Fruit fly (Drosophila melanogaster) whole organism, embryonic: Measurements from ENCODE around the gene Ccz1.

Source experiments
- Abd-B ChIP-seq: fragments of 200-800 bp; sonication (Bioruptor generic); optimal IDR thresholded peaks from 2 replicates; lab custom pipeline; 2018; ENCODE audit warnings: missing biosample characterization, mild to moderate bottlenecking, missing genetic modification characterization, moderate library complexity
- Adf1 ChIP-seq: fragments of 200-800 bp; sonication (Bioruptor generic); IDR thresholded peaks from 2 replicates; pipeline ENCODE4 v1.3.6; 2022; ENCODE audit warnings: missing biosample characterization, missing genetic modification characterization
- Atf6 ChIP-seq: fragments of 200-800 bp; sonication (Bioruptor generic); IDR thresholded peaks from 2 replicates; pipeline ENCODE4 v1.3.6; 2022; ENCODE audit warnings: missing biosample characterization, missing genetic modification characterization
- Awh ChIP-seq: fragments of 200-800 bp; sonication (Bioruptor generic); IDR thresholded peaks from 2 replicates; pipeline ENCODE4, ENCODE4 v1.3.6; 2022; ENCODE audit warnings: missing biosample characterization, missing genetic modification characterization
- BtbVII ChIP-seq: fragments of 200-800 bp; sonication (Bioruptor generic); optimal IDR thresholded peaks from 3 replicates; lab custom pipeline; 2017; ENCODE audit warnings: missing biosample characterization, mild to moderate bottlenecking, missing genetic modification characterization
- CG10267 ChIP-seq: fragments of 200-800 bp; sonication (Bioruptor generic); optimal IDR thresholded peaks from 2 replicates; lab custom pipeline; 2018; ENCODE audit warnings: missing biosample characterization, mild to moderate bottlenecking, missing genetic modification characterization, moderate library complexity
- CG12942 ChIP-seq: fragments of 200-800 bp; sonication (Bioruptor generic); optimal IDR thresholded peaks from 3 replicates; lab custom pipeline; 2016; ENCODE audit warnings: missing biosample characterization, missing genetic modification characterization
- CG13123 ChIP-seq: fragments of 200-800 bp; sonication (Bioruptor generic); optimal IDR thresholded peaks from 2 replicates; lab custom pipeline; 2016; ENCODE audit warnings: missing biosample characterization, missing genetic modification characterization
- CG13624 ChIP-seq: fragments of 200-800 bp; sonication (Bioruptor generic); optimal IDR thresholded peaks from 2 replicates; lab custom pipeline; 2016; ENCODE audit warnings: missing biosample characterization, missing genetic modification characterization
- CG14441 ChIP-seq: fragments of 200-800 bp; sonication (Bioruptor generic); IDR thresholded peaks from 2 replicates; pipeline ENCODE4 v1.3.6; 2022; ENCODE audit warnings: missing biosample characterization, missing genetic modification characterization
- CG14667 ChIP-seq: fragments of 200-800 bp; sonication (Bioruptor generic); IDR thresholded peaks from 2 replicates; pipeline ENCODE4 v1.3.6; 2022; ENCODE audit warnings: missing biosample characterization, missing genetic modification characterization
- CG15011 ChIP-seq: fragments of 200-800 bp; sonication (Bioruptor generic); optimal IDR thresholded peaks from 3 replicates; lab custom pipeline; 2018; ENCODE audit warnings: missing biosample characterization, mild to moderate bottlenecking, missing genetic modification characterization
- CG15073 ChIP-seq: fragments of 200-800 bp; sonication (Bioruptor generic); optimal IDR thresholded peaks from 2 replicates; lab custom pipeline; 2016; ENCODE audit warnings: missing biosample characterization, missing genetic modification characterization
- CG16813 ChIP-seq: fragments of 200-800 bp; sonication (Bioruptor generic); IDR thresholded peaks from 3 replicates; pipeline ENCODE4 v1.3.6; 2022; ENCODE audit warnings: missing biosample characterization, missing genetic modification characterization; ENCODE audit not compliant: partially characterized antibody
- CG18476 ChIP-seq: fragments of 200-800 bp; sonication (Bioruptor generic); optimal IDR thresholded peaks from 2 replicates; lab custom pipeline; 2016; ENCODE audit warnings: missing biosample characterization, mild to moderate bottlenecking, missing genetic modification characterization
- CG2889 ChIP-seq: fragments of 200-800 bp; sonication (Bioruptor generic); IDR thresholded peaks from 3 replicates; pipeline ENCODE4 v1.3.6; 2022; ENCODE audit warnings: missing biosample characterization, missing genetic modification characterization
- CG31224 ChIP-seq: fragments of 200-800 bp; sonication (Bioruptor generic); IDR thresholded peaks from 2 replicates; pipeline ENCODE4 v1.3.6; 2022; ENCODE audit warnings: missing biosample characterization, missing genetic modification characterization
- CG32532 ChIP-seq: fragments of 200-800 bp; sonication (Bioruptor generic); IDR thresholded peaks from 2 replicates; pipeline ENCODE4 v1.3.6; 2022; ENCODE audit warnings: missing biosample characterization, missing genetic modification characterization
- CG33557 ChIP-seq: fragments of 200-800 bp; sonication (Bioruptor generic); optimal IDR thresholded peaks from 2 replicates; lab custom pipeline; 2019; ENCODE audit warnings: missing biosample characterization, mild to moderate bottlenecking, missing genetic modification characterization, moderate library complexity
- CG34224 ChIP-seq: fragments of 200-800 bp; sonication (Bioruptor generic); IDR thresholded peaks from 3 replicates; pipeline ENCODE4 v1.3.6; 2022; ENCODE audit warnings: missing biosample characterization, missing genetic modification characterization; ENCODE audit not compliant: partially characterized antibody
- CG42726 ChIP-seq: fragments of 200-800 bp; sonication (Bioruptor generic); IDR thresholded peaks from 2 replicates; pipeline ENCODE4 v1.3.6; 2022; ENCODE audit warnings: missing biosample characterization, missing genetic modification characterization; ENCODE audit not compliant: partially characterized antibody
- CG4282 ChIP-seq: fragments of 200-800 bp; sonication (Bioruptor generic); optimal IDR thresholded peaks from 2 replicates; lab custom pipeline; 2016; ENCODE audit warnings: missing biosample characterization, missing genetic modification characterization
- CG4328 ChIP-seq: fragments of 200-800 bp; sonication (Bioruptor generic); optimal IDR thresholded peaks from 3 replicates; lab custom pipeline; 2017; ENCODE audit warnings: missing biosample characterization, missing genetic modification reagents, missing genetic modification characterization
- CG4360 ChIP-seq: fragments of 200-800 bp; sonication (Bioruptor generic); IDR thresholded peaks from 2 replicates; pipeline ENCODE4 v1.3.6; 2022; ENCODE audit warnings: missing biosample characterization, missing genetic modification characterization
- CG4404 ChIP-seq: fragments of 200-800 bp; sonication (Bioruptor generic); IDR thresholded peaks from 2 replicates; pipeline ENCODE4 v1.3.6; 2022; ENCODE audit warnings: missing biosample characterization, missing genetic modification characterization
- CTCF ChIP-seq: fragments of 200-800 bp; sonication (Bioruptor generic); optimal IDR thresholded peaks from 2 replicates; lab custom pipeline; 2017; ENCODE audit warnings: missing biosample characterization, mild to moderate bottlenecking, missing genetic modification characterization, moderate library complexity
- D ChIP-seq, 2 experiments: fragments of 200-800 bp in 1 of 2; fragments of >200 bp in 1 of 2; sonication (Bioruptor generic) in 1 of 2; optimal IDR thresholded peaks; 2 replicates in 1 of 2; 3 replicates in 1 of 2; lab custom pipeline; 2017; ENCODE audit warnings: mild to moderate bottlenecking in 1 of 2, missing biosample characterization in 1 of 2, missing genetic modification characterization in 1 of 2, missing genetic modification reagents in 1 of 2
- D19A ChIP-seq: fragments of 200-800 bp; optimal IDR thresholded peaks from 3 replicates; lab custom pipeline; 2019; ENCODE audit warnings: missing biosample characterization, mild to moderate bottlenecking, missing genetic modification characterization, moderate library complexity
- GATAe ChIP-seq: fragments of 200-800 bp; sonication (Bioruptor generic); conservative IDR thresholded peaks from 2 replicates; pipeline ENCODE4 v1.3.6; 2022; ENCODE audit warnings: missing biosample characterization, missing genetic modification characterization
- HmgD ChIP-seq: fragments of 200-800 bp; sonication (Bioruptor generic); optimal IDR thresholded peaks from 3 replicates; lab custom pipeline; 2016; ENCODE audit warnings: missing biosample characterization, missing genetic modification characterization
- Opbp ChIP-seq: fragments of 200-800 bp; sonication (Bioruptor generic); IDR thresholded peaks from 3 replicates; pipeline ENCODE4 v1.3.6; 2022; ENCODE audit warnings: missing biosample characterization, missing genetic modification characterization; ENCODE audit not compliant: partially characterized antibody
- Optix ChIP-seq: fragments of 200-800 bp; sonication (Bioruptor generic); IDR thresholded peaks from 3 replicates; pipeline ENCODE4 v1.3.6; 2022; ENCODE audit warnings: missing biosample characterization, missing genetic modification characterization
- Side ChIP-seq: fragments of 200-800 bp; sonication (Bioruptor generic); optimal IDR thresholded peaks from 2 replicates; lab custom pipeline; 2016; ENCODE audit warnings: missing biosample characterization, missing genetic modification characterization
- ase ChIP-seq: fragments of 200-800 bp; sonication (Bioruptor generic); IDR thresholded peaks from 3 replicates; pipeline ENCODE4 v1.3.6; 2022; ENCODE audit warnings: missing biosample characterization, missing genetic modification characterization
- btn ChIP-seq: fragments of 200-800 bp; sonication (Bioruptor generic); optimal IDR thresholded peaks from 2 replicates; lab custom pipeline; 2016; ENCODE audit warnings: missing biosample characterization, missing genetic modification characterization
- caup ChIP-seq: fragments of 200-800 bp; sonication (Bioruptor generic); optimal IDR thresholded peaks from 3 replicates; lab custom pipeline; 2017; ENCODE audit warnings: missing biosample characterization, mild to moderate bottlenecking, missing genetic modification characterization, moderate library complexity; ENCODE audit not compliant: severe bottlenecking
- corto ChIP-seq: fragments of 200-800 bp; sonication (Bioruptor generic); optimal IDR thresholded peaks from 2 replicates; lab custom pipeline; 2016; ENCODE audit warnings: missing biosample characterization, mild to moderate bottlenecking, missing genetic modification characterization, moderate library complexity
- croc ChIP-seq: fragments of 200-800 bp; sonication (Bioruptor generic); conservative IDR thresholded peaks from 3 replicates; pipeline ENCODE4 v1.3.6; 2022; ENCODE audit warnings: missing biosample characterization, missing genetic modification characterization
- crol ChIP-seq: fragments of 200-800 bp; sonication (Bioruptor generic); IDR thresholded peaks from 2 replicates; pipeline ENCODE4 v1.3.6; 2022; ENCODE audit warnings: missing biosample characterization, missing genetic modification characterization
- cwo ChIP-seq: fragments of 200-800 bp; sonication (Bioruptor generic); optimal IDR thresholded peaks from 3 replicates; lab custom pipeline; 2017; ENCODE audit warnings: missing biosample characterization, missing genetic modification characterization, mild to moderate bottlenecking, moderate library complexity, missing genetic modification reagents
- dan ChIP-seq: fragments of 200-800 bp; sonication (Bioruptor generic); IDR thresholded peaks from 2 replicates; pipeline ENCODE4 v1.3.6; 2022; ENCODE audit warnings: missing biosample characterization, missing genetic modification characterization
- danr ChIP-seq: fragments of 200-800 bp; sonication (Bioruptor generic); IDR thresholded peaks from 2 replicates; pipeline ENCODE4 v1.3.6; 2022; ENCODE audit warnings: missing biosample characterization, missing genetic modification characterization
- emc ChIP-seq: fragments of 200-800 bp; sonication (Bioruptor generic); optimal IDR thresholded peaks from 2 replicates; lab custom pipeline; 2016; ENCODE audit warnings: missing biosample characterization, missing genetic modification characterization
- exex ChIP-seq: fragments of 200-800 bp; sonication (Bioruptor generic); optimal IDR thresholded peaks from 4 replicates; lab custom pipeline; 2018; ENCODE audit warnings: missing biosample characterization, mild to moderate bottlenecking, missing genetic modification characterization, moderate library complexity
- grn ChIP-seq: fragments of 200-800 bp; sonication (Bioruptor generic); optimal IDR thresholded peaks from 3 replicates; lab custom pipeline; 2017; ENCODE audit warnings: missing biosample characterization, missing genetic modification characterization
- mirr ChIP-seq: fragments of 200-800 bp; sonication (Bioruptor generic); optimal IDR thresholded peaks from 3 replicates; lab custom pipeline; 2018; ENCODE audit warnings: missing biosample characterization, mild to moderate bottlenecking, missing genetic modification characterization
- mld ChIP-seq: fragments of 200-800 bp; sonication (Bioruptor generic); IDR thresholded peaks from 3 replicates; pipeline ENCODE4 v1.3.6; 2022; ENCODE audit warnings: missing biosample characterization, missing genetic modification characterization; ENCODE audit not compliant: partially characterized antibody
- nerfin-1 ChIP-seq: fragments of 200-800 bp; sonication (Bioruptor generic); optimal IDR thresholded peaks from 3 replicates; lab custom pipeline; 2019; ENCODE audit warnings: missing biosample characterization, mild to moderate bottlenecking, missing genetic modification characterization, moderate library complexity
- nom ChIP-seq: fragments of 200-800 bp; sonication (Bioruptor generic); optimal IDR thresholded peaks from 2 replicates; lab custom pipeline; 2017; ENCODE audit warnings: missing biosample characterization, missing genetic modification characterization, mild to moderate bottlenecking, moderate library complexity, missing genetic modification reagents
- sr ChIP-seq: fragments of 200-800 bp; sonication (Bioruptor generic); IDR thresholded peaks from 3 replicates; pipeline ENCODE4 v1.3.6; 2022; ENCODE audit warnings: missing biosample characterization, missing genetic modification characterization
- tup ChIP-seq: fragments of 200-800 bp; sonication (Bioruptor generic); optimal IDR thresholded peaks from 2 replicates; lab custom pipeline; 2016; ENCODE audit warnings: missing biosample characterization, mild to moderate bottlenecking, missing genetic modification characterization, moderate library complexity
- zfh2 ChIP-seq: fragments of 200-800 bp; sonication (Bioruptor generic); optimal IDR thresholded peaks from 2 replicates; lab custom pipeline; 2016; ENCODE audit warnings: missing biosample characterization, missing genetic modification characterization

Ccz1 gene

dm6 chr3L:3868014-3868413 is 30.9 kb downstream of the Ccz1 start (continued):
- TF ChIP-seq corto, result peak; percentile 15
- TF ChIP-seq emc, result no peak
- TF ChIP-seq HmgD (GFP tag; lab: Kevin White, UChicago), result no peak
- no peak for TF ChIP-seq CG18476 (GFP tag; lab: Kevin White, UChicago)
- no peak for TF ChIP-seq croc (GFP tag; lab: Robert Waterston, UW)
- no peak for TF ChIP-seq Atf6 (GFP tag; lab: Robert Waterston, UW)
- no peak for TF ChIP-seq Adf1 (GFP tag; lab: Robert Waterston, UW)
- no peak for TF ChIP-seq mld (GFP tag; lab: Robert Waterston, UW)
- no peak for TF ChIP-seq caup (GFP tag; lab: Kevin White, UChicago)
- TF ChIP-seq sr (GFP tag; lab: Robert Waterston, UW), result no peak
- TF ChIP-seq Abd-B (GFP tag; lab: Kevin White, UChicago), result no peak
- TF ChIP-seq CG4360, result peak; percentile 61; the same call in 1 of the 2 replicates
- TF ChIP-seq GATAe (GFP tag; lab: Robert Waterston, UW), result no peak
- no peak for TF ChIP-seq btn (GFP tag; lab: Kevin White, UChicago)
- TF ChIP-seq CG42726 (GFP tag; lab: Robert Waterston, UW), result no peak
- no peak for TF ChIP-seq danr
- TF ChIP-seq CG2889 (GFP tag; lab: Robert Waterston, UW), result no peak
- TF ChIP-seq CTCF (GFP tag; lab: Kevin White, UChicago), result no peak
- no peak for TF ChIP-seq CG31224 (GFP tag; lab: Robert Waterston, UW)
- 0 out of 2 replicates have a peak, but pooled peaks have one; percentile 40 for TF ChIP-seq Awh (GFP tag; lab: Robert Waterston, UW)
- TF ChIP-seq nom (GFP tag; lab: Kevin White, UChicago), result no peak
- TF ChIP-seq CG34224 (GFP tag; lab: Robert Waterston, UW), result no peak
- no peak for TF ChIP-seq nerfin-1 (tag; lab: Kevin White, UChicago)
- no peak for TF ChIP-seq CG15011 (GFP tag; lab: Kevin White, UChicago)
- TF ChIP-seq CG4328 (GFP tag; lab: Kevin White, UChicago), result no peak
- no peak for TF ChIP-seq CG15073
- TF ChIP-seq dan (GFP tag; lab: Robert Waterston, UW), result no peak
- TF ChIP-seq grn, result no peak
- no peak for TF ChIP-seq CG13123 (GFP tag; lab: Kevin White, UChicago)
- no peak for TF ChIP-seq CG14441 (GFP tag; lab: Robert Waterston, UW)
- TF ChIP-seq mirr, result no peak
- TF ChIP-seq CG4404, result peak; percentile 63
- no peak; the same call in 1 of the 2 replicates for TF ChIP-seq CG14667
- no peak for TF ChIP-seq CG33557 (GFP tag; lab: Kevin White, UChicago)
- no peak for TF ChIP-seq crol (GFP tag; lab: Robert Waterston, UW)
- no peak for TF ChIP-seq tup (GFP tag; lab: Kevin White, UChicago)
- no peak for TF ChIP-seq Opbp
- no peak for TF ChIP-seq D (optimal IDR thresholded peaks at IDR 0.05; lab: Kevin White, UChicago)
- TF ChIP-seq D (GFP tag; optimal IDR thresholded peaks at IDR 0.05; lab: Kevin White, UChicago), result no peak
- TF ChIP-seq CG10267, result peak; percentile 20
- TF ChIP-seq exex (tag; lab: Kevin White, UChicago), result no peak
- TF ChIP-seq zfh2 (GFP tag; lab: Kevin White, UChicago), result no peak
- no peak for TF ChIP-seq BtbVII (GFP tag; lab: Kevin White, UChicago)
- no peak for TF ChIP-seq cwo (GFP tag; lab: Kevin White, UChicago)
- no peak for TF ChIP-seq CG13624 (GFP tag; lab: Kevin White, UChicago)
- no peak for TF ChIP-seq CG16813 (GFP tag; lab: Robert Waterston, UW)
- no peak for TF ChIP-seq CG4282 (GFP tag; lab: Kevin White, UChicago)
- TF ChIP-seq D19A, result no peak
- 0 out of 3 replicates have a peak, but pooled peaks have one; percentile 37 for TF ChIP-seq ase (GFP tag; lab: Robert Waterston, UW)
- no peak for TF ChIP-seq CG12942 (GFP tag; lab: Kevin White, UChicago)
- TF ChIP-seq Side (GFP tag; lab: Kevin White, UChicago), result no peak
- no peak for TF ChIP-seq CG32532
- TF ChIP-seq Optix (GFP tag; lab: Robert Waterston, UW), result no peak
